Worm (Caenorhabditis elegans): Measurements from ENCODE around the gene spe-10.

spe-10 gene

ce11 chrV:10352928-10353427, 31.1 kb upstream of the spe-10 start, which contains the start of gene nol-56:
nol-56 (minus strand) TSS chrV:10352978.
- TF ChIP-seq pqm-1 (tag; optimal IDR thresholded peaks at IDR 0.05) (peak; percentile 34), fos-1 (tag; optimal IDR thresholded peaks at IDR 0.05) (no peak), eor-1 (tag; optimal IDR thresholded peaks at IDR 0.05) (no peak), lsy-12 (tag; optimal IDR thresholded peaks at IDR 0.05) (peak; percentile 66), unc-39 (tag; optimal IDR thresholded peaks at IDR 0.05) (no peak), fkh-10 (GFP tag; optimal IDR thresholded peaks at IDR 0.05) (peak; percentile 43), nhr-43 (tag; optimal IDR thresholded peaks at IDR 0.05; ENCODE audit: poor library complexity, severe bottlenecking) (peak; percentile 77), pha-4 (tag; optimal IDR thresholded peaks at IDR 0.05) (peak; percentile 93), unc-62 (GFP tag; optimal IDR thresholded peaks at IDR 0.05) (no peak), lin-39 (tag; optimal IDR thresholded peaks at IDR 0.05) (peak; percentile 86), nhr-23 (tag; optimal IDR thresholded peaks at IDR 0.05) (peak; percentile 93), nhr-67 (tag; optimal IDR thresholded peaks at IDR 0.05) (no peak), nhr-28 (tag; optimal IDR thresholded peaks at IDR 0.05) (no peak), ztf-11 (tag; optimal IDR thresholded peaks at IDR 0.05) (no peak), lin-15B (tag; optimal IDR thresholded peaks at IDR 0.05) (peak; percentile 93), ceh-28 (tag; optimal IDR thresholded peaks at IDR 0.05) (peak; percentile 61), mml-1 (tag; optimal IDR thresholded peaks at IDR 0.05) (no peak), ceh-82 (tag; optimal IDR thresholded peaks at IDR 0.05) (no peak), aly-2 (tag; optimal IDR thresholded peaks at IDR 0.05) (no peak), jun-1 (tag; optimal IDR thresholded peaks at IDR 0.05) (peak; percentile 16), nhr-11 (tag; optimal IDR thresholded peaks at IDR 0.05) (no peak), ama-1 (optimal IDR thresholded peaks at IDR 0.05) (peak; percentile 37), ZK546.5 (tag; optimal IDR thresholded peaks at IDR 0.05) (no peak), nhr-77 (tag; optimal IDR thresholded peaks at IDR 0.05) (no peak), zag-1 (tag; optimal IDR thresholded peaks at IDR 0.05) (no peak), ceh-16 (tag; optimal IDR thresholded peaks at IDR 0.05) (no peak), elt-1 (tag; optimal IDR thresholded peaks at IDR 0.05) (no peak), nfya-1 (tag; optimal IDR thresholded peaks at IDR 0.05; ENCODE audit: insufficient read depth) (peak; percentile 90), sea-2 (GFP tag; optimal IDR thresholded peaks at IDR 0.05) (no peak), R02D3.7 (tag; optimal IDR thresholded peaks at IDR 0.05) (peak; percentile 4), nhr-76 (tag; optimal IDR thresholded peaks at IDR 0.05) (no peak), nhr-12 (tag; optimal IDR thresholded peaks at IDR 0.05) (no peak), skn-1 (tag; optimal IDR thresholded peaks at IDR 0.05) (peak; percentile 14), tbx-2 (tag; optimal IDR thresholded peaks at IDR 0.05) (no peak), egl-27 (tag; optimal IDR thresholded peaks at IDR 0.05) (no peak), egl-5 (tag; optimal IDR thresholded peaks at IDR 0.05) (peak; percentile 81), mdl-1 (tag; optimal IDR thresholded peaks at IDR 0.05) (no peak), elt-2 (tag; optimal IDR thresholded peaks at IDR 0.05) (peak; percentile 58), snpc-4 (tag; optimal IDR thresholded peaks at IDR 0.05) (peak; percentile 80), ztf-4 (tag; optimal IDR thresholded peaks at IDR 0.05) (peak; percentile 5), hmg-11 (tag; optimal IDR thresholded peaks at IDR 0.05) (peak; percentile 80), nhr-237 (tag; optimal IDR thresholded peaks at IDR 0.05) (no peak), ceh-9 (tag; optimal IDR thresholded peaks at IDR 0.05) (no peak), fkh-2 (tag; optimal IDR thresholded peaks at IDR 0.05) (no peak), daf-12 (tag; optimal IDR thresholded peaks at IDR 0.05) (no peak), elt-3 (tag; optimal IDR thresholded peaks at IDR 0.05) (no peak), nhr-25 (tag; optimal IDR thresholded peaks at IDR 0.05) (peak; percentile 70)

Data from whole organism, L3 larva.